Worm (Caenorhabditis elegans) whole organism, L1 larva: Measurements from ENCODE around the gene hgrs-1.

Experiments
- C16A3.4 ChIP-seq: fragments of 150-350 bp; optimal IDR thresholded peaks from 2 replicates; lab custom pipeline; 2014; ENCODE audit warnings: missing biosample characterization, missing genetic modification characterization
- F16B12.6 ChIP-seq: fragments of 150-350 bp; optimal IDR thresholded peaks from 2 replicates; lab custom pipeline; 2014; ENCODE audit warnings: missing biosample characterization, missing genetic modification characterization
- aha-1 ChIP-seq: fragments of 150-350 bp; optimal IDR thresholded peaks from 2 replicates; lab custom pipeline; 2014; ENCODE audit warnings: missing biosample characterization, missing genetic modification characterization
- blmp-1 ChIP-seq: fragments of 150-350 bp; optimal IDR thresholded peaks from 2 replicates; lab custom pipeline; 2014; ENCODE audit warnings: missing biosample characterization, missing genetic modification characterization
- ceh-8 ChIP-seq: fragments of 200-800 bp; sonication (Bioruptor generic); optimal IDR thresholded peaks from 2 replicates; lab custom pipeline; 2018; ENCODE audit warnings: mild to moderate bottlenecking, missing genetic modification characterization, moderate library complexity, missing compliant biosample characterization
- ceh-82 ChIP-seq, 3 experiments: fragments of 150-350 bp in 1 of 3; sonication (generic microtip) in 2 of 3; optimal IDR thresholded peaks; 2 replicates each; lab custom pipeline; 2014 to 2017; ENCODE audit warnings: missing biosample characterization in 3 of 3, missing genetic modification characterization in 3 of 3
- ces-1 ChIP-seq: fragments of 150-350 bp; optimal IDR thresholded peaks from 2 replicates; lab custom pipeline; 2014; ENCODE audit warnings: missing biosample characterization, missing genetic modification reagents, missing genetic modification characterization
- dpl-1 ChIP-seq, 3 experiments: fragments of 150-350 bp in 2 of 3; sonication (generic microtip) in 1 of 3; optimal IDR thresholded peaks; 2 replicates each; lab custom pipeline; 2014 to 2017; ENCODE audit warnings: missing biosample characterization in 3 of 3, missing genetic modification characterization in 3 of 3, missing genetic modification reagents in 3 of 3
- efl-1 ChIP-seq, 4 experiments: fragments of 150-350 bp; optimal IDR thresholded peaks in 3 of 4; peaks in 1 of 4; 1 replicate in 1 of 4; 2 replicates in 3 of 4; lab custom pipeline; 2014; ENCODE audit warnings: missing biosample characterization in 2 of 4, missing genetic modification characterization in 2 of 4, missing genetic modification reagents in 2 of 4
- efl-3 ChIP-seq: fragments of 200-800 bp; sonication (Bioruptor generic); optimal IDR thresholded peaks from 2 replicates; lab custom pipeline; 2018; ENCODE audit warnings: mild to moderate bottlenecking, missing genetic modification characterization, missing compliant biosample characterization
- egl-27 ChIP-seq, 2 experiments: fragments of 150-350 bp in 1 of 2; sonication (generic microtip); optimal IDR thresholded peaks; 3 replicates each; lab custom pipeline; 2017 to 2018; ENCODE audit warnings: missing biosample characterization in 2 of 2, missing genetic modification characterization in 2 of 2, missing genetic modification reagents in 2 of 2
- elt-2 ChIP-seq: sonication (generic microtip); optimal IDR thresholded peaks from 2 replicates; lab custom pipeline; 2016; ENCODE audit warnings: missing genetic modification characterization, mild to moderate bottlenecking, inconsistent platforms, missing compliant biosample characterization, missing genetic modification reagents
- elt-3 ChIP-seq, 6 experiments: fragments of 150-350 bp in 1 of 6; sonication (generic microtip); optimal IDR thresholded peaks; 2 replicates each; lab custom pipeline; 2017 to 2018; ENCODE audit warnings: missing biosample characterization in 6 of 6, missing genetic modification characterization in 6 of 6, inconsistent platforms in 1 of 6
- fos-1 ChIP-seq: fragments of 150-350 bp; optimal IDR thresholded peaks from 2 replicates; lab custom pipeline; 2014; ENCODE audit warnings: missing biosample characterization, missing genetic modification characterization
- grh-1 ChIP-seq: fragments of 200-800 bp; sonication (Bioruptor generic); IDR thresholded peaks from 2 replicates; pipeline ENCODE4 v1.3.6; 2022; ENCODE audit warnings: missing genetic modification reagents, missing genetic modification characterization, missing compliant biosample characterization
- hlh-4 ChIP-seq: sonication (generic microtip); optimal IDR thresholded peaks from 2 replicates; lab custom pipeline; 2016; ENCODE audit warnings: mild to moderate bottlenecking, missing genetic modification characterization, missing compliant biosample characterization
- hpl-2 ChIP-seq: fragments of 150-350 bp; optimal IDR thresholded peaks from 2 replicates; lab custom pipeline; 2014; ENCODE audit warnings: missing biosample characterization, missing genetic modification reagents, missing genetic modification characterization
- jun-1 ChIP-seq: fragments of 150-350 bp; optimal IDR thresholded peaks from 2 replicates; lab custom pipeline; 2014; ENCODE audit warnings: missing biosample characterization, missing genetic modification reagents, missing genetic modification characterization
- lin-13 ChIP-seq: fragments of 150-350 bp; optimal IDR thresholded peaks from 2 replicates; lab custom pipeline; 2014; ENCODE audit warnings: missing biosample characterization, missing genetic modification reagents, missing genetic modification characterization
- lin-14 ChIP-seq: fragments of 200-800 bp; sonication (Bioruptor generic); optimal IDR thresholded peaks from 2 replicates; lab custom pipeline; 2018; ENCODE audit warnings: mild to moderate bottlenecking, missing genetic modification characterization, moderate library complexity, missing compliant biosample characterization
- lin-35 ChIP-seq, 2 experiments: fragments of 150-350 bp; optimal IDR thresholded peaks; 2 replicates each; lab custom pipeline; 2014; ENCODE audit warnings: missing biosample characterization in 2 of 2, missing genetic modification characterization in 2 of 2, missing genetic modification reagents in 2 of 2
- lin-39 ChIP-seq: fragments of 150-350 bp; optimal IDR thresholded peaks from 2 replicates; lab custom pipeline; 2014; ENCODE audit warnings: missing biosample characterization, missing genetic modification reagents, missing genetic modification characterization
- lir-3 ChIP-seq: sonication (generic microtip); optimal IDR thresholded peaks from 2 replicates; lab custom pipeline; 2016; ENCODE audit warnings: mild to moderate bottlenecking, missing genetic modification characterization, moderate library complexity, missing compliant biosample characterization; ENCODE audit not compliant: poor library complexity
- mab-9 ChIP-seq: fragments of 200-800 bp; sonication (Bioruptor generic); IDR thresholded peaks from 2 replicates; pipeline ENCODE4 v1.3.6; 2022; ENCODE audit warnings: missing genetic modification reagents, missing genetic modification characterization, missing compliant biosample characterization
- mep-1 ChIP-seq: fragments of 150-350 bp; optimal IDR thresholded peaks from 2 replicates; lab custom pipeline; 2014; ENCODE audit warnings: missing biosample characterization, missing genetic modification characterization
- nhr-20 ChIP-seq: sonication (generic microtip); optimal IDR thresholded peaks from 2 replicates; lab custom pipeline; 2016; ENCODE audit warnings: mild to moderate bottlenecking, missing genetic modification characterization, missing compliant biosample characterization
- nhr-71 ChIP-seq: sonication (generic microtip); optimal IDR thresholded peaks from 2 replicates; lab custom pipeline; 2016; ENCODE audit warnings: mild to moderate bottlenecking, missing genetic modification characterization, moderate library complexity, missing compliant biosample characterization
- nhr-76 ChIP-seq: sonication (generic microtip); optimal IDR thresholded peaks from 2 replicates; lab custom pipeline; 2017; ENCODE audit warnings: missing biosample characterization, missing genetic modification characterization
- nhr-84 ChIP-seq: sonication (generic microtip); optimal IDR thresholded peaks from 2 replicates; lab custom pipeline; 2017; ENCODE audit warnings: missing biosample characterization, missing genetic modification characterization
- nhr-85 ChIP-seq: sonication (generic microtip); peaks from one replicate; lab custom pipeline; 2016; ENCODE audit warnings: missing genetic modification characterization, inconsistent platforms, missing compliant biosample characterization
- nhr-90 ChIP-seq: sonication (generic microtip); optimal IDR thresholded peaks from 2 replicates; lab custom pipeline; 2016; ENCODE audit warnings: mild to moderate bottlenecking, missing genetic modification characterization, missing compliant biosample characterization; ENCODE audit not compliant: poor library complexity
- pax-3 ChIP-seq: fragments of 200-800 bp; sonication (Bioruptor generic); optimal IDR thresholded peaks from 2 replicates; lab custom pipeline; 2018; ENCODE audit warnings: mild to moderate bottlenecking, missing genetic modification characterization, moderate library complexity, missing compliant biosample characterization
- rnt-1 ChIP-seq: sonication (generic microtip); optimal IDR thresholded peaks from 2 replicates; lab custom pipeline; 2016; ENCODE audit warnings: mild to moderate bottlenecking, missing genetic modification characterization, moderate library complexity, missing compliant biosample characterization
- skn-1 ChIP-seq: fragments of 150-350 bp; optimal IDR thresholded peaks from 2 replicates; lab custom pipeline; 2014; ENCODE audit warnings: missing biosample characterization, missing genetic modification characterization
- sptf-1 ChIP-seq: fragments of 150-350 bp; optimal IDR thresholded peaks from 2 replicates; lab custom pipeline; 2014; ENCODE audit warnings: missing biosample characterization, missing genetic modification characterization
- sup-37 ChIP-seq: fragments of 200-800 bp; sonication (Bioruptor generic); optimal IDR thresholded peaks from 2 replicates; lab custom pipeline; 2018; ENCODE audit warnings: mild to moderate bottlenecking, missing genetic modification characterization, missing compliant biosample characterization
- unc-30 ChIP-seq: sonication (generic microtip); optimal IDR thresholded peaks from 2 replicates; lab custom pipeline; 2017; ENCODE audit warnings: missing biosample characterization, missing genetic modification characterization
- unc-62 ChIP-seq: fragments of 150-350 bp; optimal IDR thresholded peaks from 2 replicates; lab custom pipeline; 2014; ENCODE audit warnings: missing biosample characterization, missing genetic modification reagents, missing genetic modification characterization
- unc-86 ChIP-seq: sonication (generic microtip); optimal IDR thresholded peaks from 2 replicates; lab custom pipeline; 2016; ENCODE audit warnings: missing genetic modification characterization, missing compliant biosample characterization
- ztf-11 ChIP-seq, 2 experiments: sonication (generic microtip); optimal IDR thresholded peaks; 2 replicates each; lab custom pipeline; 2016 to 2017; ENCODE audit warnings: missing genetic modification characterization in 2 of 2, missing biosample characterization in 1 of 2, missing compliant biosample characterization in 1 of 2

hgrs-1 gene

DNA sequence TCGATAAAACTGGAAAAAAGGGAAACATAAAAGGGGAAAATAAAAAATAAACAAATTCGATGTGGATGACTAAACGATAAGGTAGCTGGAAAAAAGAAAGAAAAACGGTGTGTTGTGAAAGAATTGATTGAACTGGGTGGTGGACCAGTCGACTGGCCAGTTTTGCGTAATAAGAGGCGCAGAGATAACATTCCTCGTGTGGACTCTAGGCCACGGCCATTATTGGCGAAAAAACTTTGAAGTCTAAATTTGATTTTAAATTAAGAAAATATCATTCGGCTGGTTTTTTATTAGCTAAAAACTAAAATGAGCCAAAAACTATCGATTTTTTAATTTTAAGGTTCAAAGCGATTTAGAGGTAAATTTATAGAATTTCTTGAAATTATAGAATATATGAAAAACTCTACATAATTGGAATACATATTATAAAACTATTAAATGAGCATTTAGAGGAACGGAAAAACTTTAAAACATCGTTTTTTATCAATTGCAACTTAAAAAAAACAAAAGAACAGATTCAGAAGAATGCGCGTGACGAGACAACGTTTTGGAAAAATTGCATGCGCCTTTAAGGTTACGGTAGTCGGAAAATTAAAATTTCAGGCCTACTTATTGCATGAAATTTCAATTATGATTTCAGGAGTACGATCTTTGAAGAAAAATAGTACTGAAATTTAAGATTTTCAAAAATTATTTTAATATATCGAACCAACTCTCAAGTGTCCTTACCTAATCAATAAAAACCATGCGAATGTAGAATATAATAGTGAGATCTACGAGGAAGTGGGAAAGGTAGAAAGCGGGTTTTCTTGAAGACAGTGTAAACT lies at the start of gene hgrs-1:
Gene hgrs-1, minus strand, starts transcription at position 777 of the 827 bp plus-strand sequence.
- TF ChIP-seq lin-35 (GFP tag; optimal IDR thresholded peaks at IDR 0.05; lab: Kevin White, UChicago) (peak in 1 of 2 experiments; percentile 21), jun-1 (tag; lab: Kevin White, UChicago) (no peak), ceh-82 (tag; optimal IDR thresholded peaks at IDR 0.05; lab: Kevin White, UChicago) (peak in 1 of 3 experiments; percentile 3), blmp-1 (peak; percentile 29), efl-1 (optimal IDR thresholded peaks at IDR 0.05; lab: Kevin White, UChicago) (peak in 1 of 2 experiments; percentile 38), efl-1 (GFP tag; optimal IDR thresholded peaks at IDR 0.05 in 1 of 2; lab: Kevin White, UChicago) (no peak), dpl-1 (GFP tag; optimal IDR thresholded peaks at IDR 0.05; lab: Kevin White, UChicago) (peak in 1 of 3 experiments; percentile 9), fos-1 (tag; lab: Kevin White, UChicago) (no peak)
- TF ChIP-seq, all 84 proteins: peak for 5

ce11 chrIV:8255221-8255620 lies 49.4 kb upstream of the hgrs-1 start:
- no peak for TF ChIP-seq F16B12.6 (tag; lab: Kevin White, UChicago)
- TF ChIP-seq elt-2 = peak; percentile 33
- no peak for TF ChIP-seq ceh-8 (GFP tag; lab: Kevin White, UChicago)
- no peak for TF ChIP-seq unc-62 (GFP tag; lab: Kevin White, UChicago)

DNA sequence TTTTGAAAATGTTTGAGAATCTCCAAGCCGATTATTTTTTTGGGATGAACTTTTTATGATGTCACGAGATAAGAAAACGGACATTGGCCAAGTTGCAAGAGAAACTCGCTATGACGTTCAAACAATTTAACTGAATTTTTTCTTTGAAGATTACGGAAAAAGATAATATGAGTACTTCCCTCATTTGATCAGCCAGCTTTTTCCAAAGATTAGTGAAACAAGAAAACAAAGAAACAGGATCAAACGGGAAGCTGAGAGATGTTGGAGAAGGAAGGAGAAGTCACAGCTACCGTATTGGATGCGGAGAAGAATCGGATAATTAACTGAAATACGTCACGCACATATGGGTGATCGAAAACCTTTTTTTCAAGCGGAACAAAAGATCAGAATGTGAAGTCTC lies 48.3 kb upstream of the hgrs-1 start:
- TF ChIP-seq unc-30 (tag; lab: Kevin White, UChicago) (no peak), mep-1 (tag; lab: Kevin White, UChicago) (no peak), nhr-76 (tag; lab: Kevin White, UChicago) (no peak), C16A3.4 (tag; lab: Kevin White, UChicago) (no peak), lir-3 (tag; lab: Kevin White, UChicago) (no peak), skn-1 (tag; lab: Kevin White, UChicago) (no peak), elt-3 (tag; optimal IDR thresholded peaks at IDR 0.05; lab: Kevin White, UChicago) (no peak), ztf-11 (tag; optimal IDR thresholded peaks at IDR 0.05; lab: Kevin White, UChicago) (no peak), unc-62 (GFP tag; lab: Kevin White, UChicago) (no peak), dpl-1 (GFP tag; optimal IDR thresholded peaks at IDR 0.05; lab: Kevin White, UChicago) (no peak), lin-39 (no peak), nhr-71 (tag; lab: Kevin White, UChicago) (no peak), nhr-84 (tag; lab: Kevin White, UChicago) (no peak), ces-1 (GFP tag; lab: Kevin White, UChicago) (no peak), nhr-20 (tag; lab: Kevin White, UChicago) (no peak), pax-3 (tag; lab: Kevin White, UChicago) (no peak), hpl-2 (GFP tag; lab: Kevin White, UChicago) (no peak), ceh-8 (GFP tag; lab: Kevin White, UChicago) (no peak), fos-1 (tag; lab: Kevin White, UChicago) (no peak)

ce11 chrIV:8252856-8253255 lies 47.0 kb upstream of the hgrs-1 start:
- TF ChIP-seq aha-1 = no peak
- peak in 1 of 6 experiments; percentile 43 for TF ChIP-seq elt-3 (tag; optimal IDR thresholded peaks at IDR 0.05; lab: Kevin White, UChicago)
- peak; percentile 73 for TF ChIP-seq nhr-90 (tag; lab: Kevin White, UChicago)
- no peak for TF ChIP-seq hpl-2 (GFP tag; lab: Kevin White, UChicago)
- peak in 1 of 2 experiments; percentile 39 for TF ChIP-seq ztf-11 (tag; optimal IDR thresholded peaks at IDR 0.05; lab: Kevin White, UChicago)
- peak; percentile 66 to 80 for TF ChIP-seq lin-35 (GFP tag; optimal IDR thresholded peaks at IDR 0.05; lab: Kevin White, UChicago)
- TF ChIP-seq fos-1 (tag; lab: Kevin White, UChicago) = no peak
- TF ChIP-seq nhr-85 (tag; lab: Kevin White, UChicago) = peak; percentile 69
- TF ChIP-seq unc-30 (tag; lab: Kevin White, UChicago) = no peak
- peak; percentile 30 for TF ChIP-seq unc-86 (tag; lab: Kevin White, UChicago)
- no peak for TF ChIP-seq sup-37 (GFP tag; lab: Kevin White, UChicago)
- TF ChIP-seq nhr-20 (tag; lab: Kevin White, UChicago) = peak; percentile 68
- TF ChIP-seq mab-9 (GFP tag; lab: Robert Waterston, UW) = no peak
- TF ChIP-seq lin-14 (GFP tag; lab: Kevin White, UChicago) = peak; percentile 60
- no peak for TF ChIP-seq efl-3 (GFP tag; lab: Kevin White, UChicago)
- TF ChIP-seq lin-13 = peak; percentile 30
- peak; percentile 64 for TF ChIP-seq C16A3.4 (tag; lab: Kevin White, UChicago)
- peak; percentile 36 for TF ChIP-seq lir-3 (tag; lab: Kevin White, UChicago)
- no peak for TF ChIP-seq nhr-84 (tag; lab: Kevin White, UChicago)
- TF ChIP-seq rnt-1 (tag; lab: Kevin White, UChicago) = peak; percentile 81
- no peak for TF ChIP-seq egl-27 (tag; optimal IDR thresholded peaks at IDR 0.05; lab: Kevin White, UChicago)
- peak; percentile 79 for TF ChIP-seq nhr-71 (tag; lab: Kevin White, UChicago)
- peak; percentile 56 for TF ChIP-seq efl-1 (optimal IDR thresholded peaks at IDR 0.05; lab: Kevin White, UChicago)
- TF ChIP-seq efl-1 (GFP tag; optimal IDR thresholded peaks at IDR 0.05 in 1 of 2; lab: Kevin White, UChicago) = peak; percentile 51 to 95
- TF ChIP-seq grh-1 (GFP tag; lab: Robert Waterston, UW) = no peak
- TF ChIP-seq hlh-4 = no peak
- TF ChIP-seq blmp-1 = peak; percentile 17
- no peak for TF ChIP-seq sptf-1 (tag; lab: Kevin White, UChicago)
